Fruit fly (Drosophila melanogaster) whole organism, larva: ENCODE data around the gene CG43755.

ENCODE experiments used
- noc ChIP-seq: fragments of 200-800 bp; sonication (Bioruptor generic); optimal IDR thresholded peaks from 3 replicates; lab custom pipeline; 2019; ENCODE audit warnings: missing biosample characterization, mild to moderate bottlenecking, missing genetic modification characterization, moderate library complexity

CG43755 gene

DNA sequence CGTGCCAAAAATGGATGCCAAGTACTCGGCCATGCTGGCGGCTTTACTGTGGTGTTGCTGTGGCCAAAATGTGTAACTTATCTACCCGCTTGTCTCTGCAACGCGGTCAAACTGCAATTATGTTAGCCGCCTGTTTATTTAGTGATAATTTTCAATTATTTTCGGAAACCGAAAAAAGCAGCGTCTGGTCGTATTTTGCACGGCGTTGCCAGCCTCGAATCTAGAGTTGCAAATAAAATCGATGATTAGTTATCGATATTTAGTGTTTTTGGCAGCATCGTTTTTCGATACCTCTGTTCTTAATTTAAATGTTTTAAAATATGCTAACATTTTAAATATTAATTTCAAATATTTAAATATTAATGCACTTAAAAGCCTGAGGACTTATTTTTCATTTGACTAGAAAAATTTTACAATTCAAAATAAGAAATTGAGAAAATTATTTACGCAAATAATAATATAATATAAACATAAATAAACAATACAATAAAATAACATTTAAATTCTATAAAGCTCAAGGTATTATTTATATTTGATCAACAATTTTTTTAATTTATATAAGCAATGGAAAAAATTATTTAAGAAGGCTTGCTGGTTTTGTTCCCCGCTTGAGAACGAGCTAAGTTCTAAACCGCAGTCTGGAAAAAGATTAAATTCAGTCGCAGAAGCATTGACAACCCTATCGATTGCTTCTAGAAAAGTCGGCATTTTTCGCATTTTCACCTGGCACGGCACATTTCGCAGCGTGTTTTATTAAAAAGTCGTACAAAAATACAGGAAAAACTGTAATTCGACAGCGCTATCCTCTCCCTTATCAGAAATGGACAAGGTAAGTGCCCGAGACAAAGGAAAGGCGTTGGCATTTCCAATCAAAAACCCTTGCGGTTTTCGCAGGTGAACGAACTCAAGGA, 34.9 kb downstream of the CG43755 start, which contains the start of the genes U2af38 and Stip1:
Gene U2af38, minus strand, starts transcription at position 230 of the 911 bp plus-strand sequence.
Gene Stip1, plus strand, starts transcription at position 671 of the 911 bp plus-strand sequence.
- TF ChIP-seq noc: no peak

DNA sequence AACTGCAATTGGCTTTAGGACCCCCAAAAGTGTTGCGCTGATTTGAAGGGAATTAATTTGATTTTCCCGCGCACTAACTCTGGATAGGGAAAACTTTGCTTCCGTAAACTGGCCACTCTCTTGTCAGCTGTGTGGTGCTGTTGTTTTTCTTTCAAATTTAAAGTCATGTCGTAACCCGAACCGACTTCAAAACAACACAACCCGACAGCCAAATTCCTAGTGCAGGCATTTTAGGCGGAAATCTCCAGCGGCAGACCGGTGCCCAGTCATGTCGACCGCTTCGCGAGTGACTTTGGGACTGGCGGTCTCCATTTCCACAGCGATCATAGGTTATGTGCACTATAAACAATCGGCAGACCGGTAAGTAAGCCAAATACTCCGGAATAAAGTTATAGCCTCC, 37.3 kb downstream of the CG43755 start, which contains the start of gene CG11562:
Gene CG11562, plus strand, starts transcription at position 119 of the 400 bp plus-strand sequence.
- no peak for TF ChIP-seq noc

DNA sequence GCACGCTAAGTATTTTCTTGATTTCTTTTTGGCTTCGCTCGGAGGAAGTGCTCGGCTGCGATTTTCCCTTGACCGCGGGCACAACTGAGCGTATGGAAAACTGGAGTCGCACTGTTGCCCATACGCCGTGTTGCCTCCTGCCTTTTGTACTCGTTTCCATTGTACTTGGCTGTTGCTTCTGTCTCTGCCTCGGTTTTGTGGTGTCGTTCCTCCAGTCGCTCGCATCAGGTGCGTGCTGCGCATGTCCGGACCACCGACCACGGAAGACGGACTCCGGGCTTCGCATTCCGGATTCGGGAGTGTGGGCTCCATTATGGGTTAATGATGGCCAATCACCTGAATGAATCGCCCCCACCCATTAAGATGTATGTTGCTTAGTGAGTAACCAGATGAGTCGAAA, 37.9 kb downstream of the CG43755 start, which contains the start of gene CG3625:
Gene CG3625, minus strand, starts transcription at position 139 of the 400 bp plus-strand sequence.
- no peak for TF ChIP-seq noc

DNA sequence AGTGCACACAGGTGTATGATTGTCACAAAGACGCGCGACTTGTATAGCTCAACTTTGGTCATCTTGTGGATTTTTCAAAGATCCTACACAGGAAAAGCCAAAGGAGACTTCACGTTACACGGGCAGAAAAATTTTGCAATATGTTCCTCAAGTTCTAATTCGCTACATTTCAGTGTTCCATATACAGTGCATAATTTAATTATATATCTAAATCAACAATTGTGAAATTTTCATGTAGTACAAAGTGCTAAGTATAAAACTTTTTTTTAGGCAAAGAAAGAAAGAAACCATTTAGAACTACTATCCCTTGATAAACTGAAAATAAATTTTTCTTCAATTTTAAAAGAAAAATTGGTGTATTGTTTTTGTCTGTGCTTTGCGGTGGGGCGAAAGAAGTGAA, 38.6 kb downstream of the CG43755 start:
- TF ChIP-seq noc: no peak

DNA sequence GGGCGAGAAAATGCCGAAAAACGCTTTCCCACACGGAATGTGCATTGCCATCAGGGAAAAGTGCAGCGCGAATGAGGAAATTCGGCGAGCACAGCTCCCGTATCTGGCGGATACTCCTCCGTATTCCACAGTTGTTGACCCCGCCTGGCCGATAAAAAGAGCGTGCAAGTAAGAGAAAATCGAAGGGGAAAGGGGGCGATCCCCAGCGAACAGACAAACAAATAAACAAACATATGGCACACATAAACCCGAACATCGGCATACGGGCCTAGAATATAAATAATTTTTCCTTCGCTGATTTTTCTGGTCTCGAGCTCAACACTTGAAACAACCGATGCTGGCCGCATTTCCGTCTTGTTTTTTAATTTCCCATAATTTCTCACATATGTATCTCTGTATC, 39.2 kb downstream of the CG43755 start:
- TF ChIP-seq noc: no peak

DNA sequence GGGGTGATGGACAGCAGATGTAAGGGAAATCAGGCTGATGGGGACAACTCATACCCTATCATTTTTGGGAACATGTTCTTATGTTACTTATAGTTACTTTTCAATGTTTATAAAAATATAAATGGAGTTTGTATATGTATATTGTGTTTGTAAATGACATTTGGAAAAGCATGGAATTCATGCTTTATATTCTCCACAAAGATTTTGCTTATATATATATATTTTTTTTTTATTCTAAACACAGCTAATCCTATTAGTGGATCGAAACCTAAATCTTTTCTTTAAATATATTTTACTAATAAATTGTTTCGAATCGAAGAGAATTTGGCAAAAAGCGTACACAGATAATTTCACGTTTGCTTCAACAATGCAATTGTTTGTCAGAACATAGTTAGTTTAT, 40.5 kb downstream of the CG43755 start, which contains the start of gene Amnionless:
Gene Amnionless, minus strand, starts transcription at position 101 of the 400 bp plus-strand sequence.
- no peak for TF ChIP-seq noc

DNA sequence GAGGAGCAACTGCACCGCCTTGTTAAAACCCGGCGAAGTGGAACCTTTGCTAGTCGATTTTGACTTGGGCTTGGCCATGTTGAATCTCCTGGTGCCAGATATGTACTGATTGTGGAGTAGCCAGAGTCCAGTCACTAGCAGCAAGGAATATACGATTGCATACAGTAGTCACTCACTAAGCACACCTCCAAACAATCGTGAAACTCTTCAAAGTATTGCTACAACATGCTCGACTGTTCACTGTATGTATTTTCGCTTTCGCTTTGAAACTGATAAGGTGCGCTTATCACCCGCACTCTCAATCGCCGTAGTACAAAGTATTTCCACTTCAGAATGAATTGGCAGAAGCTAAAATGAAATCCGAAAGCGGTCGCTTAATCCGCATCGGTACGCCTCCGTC, 43.1 kb downstream of the CG43755 start:
- peak; percentile 82 for TF ChIP-seq noc

DNA sequence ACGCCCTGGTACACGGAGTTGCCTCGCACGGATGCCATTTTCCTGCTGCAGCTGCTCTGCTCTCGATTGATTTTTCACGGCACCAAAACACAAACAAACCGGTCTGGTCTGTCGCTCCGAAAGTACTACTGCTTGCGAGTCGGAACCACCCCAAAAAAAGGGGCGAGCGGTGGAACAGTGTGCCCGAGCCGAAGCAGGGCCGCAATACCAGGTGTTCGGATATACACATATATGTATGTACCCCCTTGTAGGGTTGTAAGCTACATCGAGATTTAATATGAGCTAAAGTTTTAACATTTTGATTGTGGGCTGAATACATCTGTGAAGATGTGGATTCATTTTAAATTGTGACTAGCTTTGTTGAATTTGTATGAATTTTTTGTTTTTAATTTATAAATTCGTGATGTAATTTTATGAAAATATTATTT, 44.0 kb downstream of the CG43755 start:
- TF ChIP-seq noc: peak; percentile 59

DNA sequence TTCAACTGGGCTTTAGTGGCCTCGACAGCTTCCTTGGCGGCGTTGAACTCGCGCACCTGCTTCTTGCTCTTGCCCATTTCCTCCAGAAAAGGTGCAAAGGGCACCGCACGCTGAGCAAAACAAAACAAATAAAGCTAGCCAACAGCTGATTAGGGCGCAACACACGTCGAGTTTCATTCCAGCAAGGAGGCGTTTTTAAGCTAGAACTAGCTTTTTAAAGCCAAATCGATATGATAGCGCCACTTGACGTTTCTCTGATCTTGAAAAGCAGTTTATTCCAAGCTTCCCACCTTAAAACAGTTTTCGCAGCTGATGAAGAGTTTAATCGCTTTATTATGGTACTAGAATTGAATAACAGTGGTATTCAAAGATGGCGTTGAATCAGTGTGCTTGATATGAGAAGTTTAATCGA, 46.5 kb downstream of the CG43755 start, which contains the start of gene CG11601:
Gene CG11601, minus strand, starts transcription at position 199 of the 412 bp plus-strand sequence.
- TF ChIP-seq noc: no peak

DNA sequence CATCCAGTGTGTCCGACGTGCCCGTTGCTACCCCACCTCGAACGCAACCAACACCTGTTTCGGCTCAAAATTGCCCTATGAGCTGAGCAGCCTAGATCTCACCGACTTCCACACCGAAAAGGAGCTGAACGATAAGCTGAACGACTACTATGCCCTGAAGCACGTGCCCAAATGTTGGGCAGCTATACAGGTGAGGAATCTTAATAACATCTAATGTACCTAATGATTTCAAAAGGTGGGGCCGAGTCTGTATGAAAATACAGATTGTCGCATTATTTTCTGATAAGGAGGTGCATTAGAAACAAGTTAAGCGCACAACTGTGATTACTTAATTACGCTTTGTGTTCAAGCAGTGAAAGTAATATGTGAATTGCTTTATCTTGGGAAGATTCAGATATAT, 51.4 kb downstream of the CG43755 start, which contains the start of gene CG17078:
Gene CG17078, minus strand, starts transcription at position 101 of the 400 bp plus-strand sequence.
- no peak for TF ChIP-seq noc

DNA sequence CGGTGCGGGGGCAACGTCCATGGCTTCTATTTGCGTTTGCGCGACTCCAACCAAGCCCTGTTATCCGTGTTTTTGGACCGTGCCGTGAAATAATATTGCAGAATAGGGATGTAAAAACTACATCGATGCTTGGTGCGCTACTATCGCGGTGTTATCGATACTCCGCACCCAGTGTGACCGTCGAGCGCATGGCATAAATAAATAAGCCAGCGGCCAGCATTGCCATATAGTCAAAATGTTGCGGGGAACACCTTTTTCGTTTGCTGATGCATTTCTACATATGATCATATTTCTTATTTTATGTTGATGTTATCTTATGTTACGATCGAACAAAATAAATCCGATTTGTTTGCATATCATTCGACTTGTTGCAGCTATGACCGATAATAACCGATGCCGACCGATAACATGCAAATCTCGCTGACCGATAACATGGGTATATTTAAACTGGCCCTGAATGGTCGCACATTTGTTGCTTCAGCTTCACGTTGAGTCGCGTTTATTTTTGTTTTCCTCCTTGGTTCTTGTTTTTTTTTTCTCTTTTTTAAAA, 52.4 kb downstream of the CG43755 start, which contains the start of gene smo:
Gene smo, plus strand, starts transcription at position 461 of the 550 bp plus-strand sequence.
- no peak for TF ChIP-seq noc
